Fruit fly (Drosophila melanogaster): ENCODE data around the gene CG7781.

dm6 chr2L:8288087-8288486, 37.1 kb downstream of the CG7781 start:
- no peak for TF ChIP-seq CTCF (optimal IDR thresholded peaks at IDR 0.05)
- TF ChIP-seq CG8478 (optimal IDR thresholded peaks at IDR 0.05), result no peak

All from S2 (cell line).